Fruit fly (Drosophila melanogaster) whole organism, adult: ENCODE results near the gene CG4465.

Experiments used
- CG11617 ChIP-seq: fragments of 200-800 bp; sonication (Bioruptor generic); optimal IDR thresholded peaks from 2 replicates; lab custom pipeline; 2017; ENCODE audit warnings: mild to moderate bottlenecking, missing biosample characterization, missing genetic modification reagents, missing genetic modification characterization
- CG12768 ChIP-seq: fragments of 200-800 bp; sonication (Bioruptor generic); optimal IDR thresholded peaks from 2 replicates; lab custom pipeline; 2017; ENCODE audit warnings: missing biosample characterization, missing genetic modification characterization, mild to moderate bottlenecking, moderate library complexity, missing genetic modification reagents
- CG14711 ChIP-seq: fragments of 200-800 bp; sonication (Bioruptor generic); optimal IDR thresholded peaks from 2 replicates; lab custom pipeline; 2018; ENCODE audit warnings: missing biosample characterization, mild to moderate bottlenecking, missing genetic modification characterization, moderate library complexity
- CG1620 ChIP-seq: fragments of 200-800 bp; sonication (Bioruptor generic); optimal IDR thresholded peaks from 2 replicates; lab custom pipeline; 2016; ENCODE audit warnings: missing biosample characterization, missing genetic modification characterization
- CG33017 ChIP-seq: fragments of 200-800 bp; sonication (Bioruptor generic); optimal IDR thresholded peaks from 2 replicates; lab custom pipeline; 2018; ENCODE audit warnings: missing biosample characterization, mild to moderate bottlenecking, missing genetic modification characterization, moderate library complexity
- CG5204 ChIP-seq: fragments of 200-800 bp; sonication (Bioruptor generic); optimal IDR thresholded peaks from 2 replicates; lab custom pipeline; 2016; ENCODE audit warnings: missing biosample characterization, missing genetic modification characterization
- CG7045 ChIP-seq: fragments of 200-800 bp; sonication (Bioruptor generic); optimal IDR thresholded peaks from 2 replicates; lab custom pipeline; 2017; ENCODE audit warnings: missing biosample characterization, mild to moderate bottlenecking, missing genetic modification characterization
- CG7101 ChIP-seq: fragments of 200-800 bp; sonication (Bioruptor generic); optimal IDR thresholded peaks from 2 replicates; lab custom pipeline; 2018; ENCODE audit warnings: missing biosample characterization, mild to moderate bottlenecking, missing genetic modification characterization, moderate library complexity
- Clk ChIP-seq: fragments of 200-800 bp; sonication (Bioruptor generic); optimal IDR thresholded peaks from 2 replicates; lab custom pipeline; 2017; ENCODE audit warnings: missing biosample characterization, missing genetic modification characterization
- Crg-1 ChIP-seq: fragments of 200-800 bp; sonication (Bioruptor generic); optimal IDR thresholded peaks from 2 replicates; lab custom pipeline; 2016; ENCODE audit warnings: missing biosample characterization, missing genetic modification characterization
- Hr96 ChIP-seq: fragments of 200-800 bp; sonication (Bioruptor generic); optimal IDR thresholded peaks from 2 replicates; lab custom pipeline; 2016; ENCODE audit warnings: missing biosample characterization, missing genetic modification characterization
- Mnt ChIP-seq: fragments of 200-800 bp; sonication (Bioruptor generic); optimal IDR thresholded peaks from 2 replicates; lab custom pipeline; 2016; ENCODE audit warnings: missing biosample characterization, mild to moderate bottlenecking, missing genetic modification characterization
- bab1 ChIP-seq: fragments of 200-800 bp; sonication (Bioruptor generic); optimal IDR thresholded peaks from 3 replicates; lab custom pipeline; 2019; ENCODE audit warnings: missing biosample characterization, mild to moderate bottlenecking, missing genetic modification characterization, moderate library complexity
- cic ChIP-seq: fragments of 200-800 bp; sonication (Bioruptor generic); optimal IDR thresholded peaks from 2 replicates; lab custom pipeline; 2017; ENCODE audit warnings: missing biosample characterization, mild to moderate bottlenecking, missing genetic modification characterization, moderate library complexity
- cnc ChIP-seq, 2 experiments: fragments of >200 bp; optimal IDR thresholded peaks; 2 replicates each; lab custom pipeline; 2017
- kay ChIP-seq: fragments of 200-800 bp; sonication (Bioruptor generic); peaks from one replicate; lab custom pipeline; 2016; ENCODE audit warnings: missing biosample characterization, missing genetic modification characterization, borderline replicate concordance
- ovo ChIP-seq: fragments of 200-800 bp; sonication (Bioruptor generic); optimal IDR thresholded peaks from 2 replicates; lab custom pipeline; 2016; ENCODE audit warnings: missing biosample characterization, missing genetic modification characterization
- pad ChIP-seq: fragments of 200-800 bp; sonication (Bioruptor generic); optimal IDR thresholded peaks from 3 replicates; lab custom pipeline; 2017; ENCODE audit warnings: missing biosample characterization, missing genetic modification characterization, mild to moderate bottlenecking, moderate library complexity, missing genetic modification reagents
- tj ChIP-seq: fragments of 200-800 bp; sonication (Bioruptor generic); optimal IDR thresholded peaks from 3 replicates; lab custom pipeline; 2017; ENCODE audit warnings: missing biosample characterization, mild to moderate bottlenecking, missing genetic modification characterization, moderate library complexity
- toe ChIP-seq: fragments of 200-800 bp; sonication (Bioruptor generic); optimal IDR thresholded peaks from 2 replicates; lab custom pipeline; 2016; ENCODE audit warnings: missing biosample characterization, missing genetic modification characterization

Gene CG4465

DNA sequence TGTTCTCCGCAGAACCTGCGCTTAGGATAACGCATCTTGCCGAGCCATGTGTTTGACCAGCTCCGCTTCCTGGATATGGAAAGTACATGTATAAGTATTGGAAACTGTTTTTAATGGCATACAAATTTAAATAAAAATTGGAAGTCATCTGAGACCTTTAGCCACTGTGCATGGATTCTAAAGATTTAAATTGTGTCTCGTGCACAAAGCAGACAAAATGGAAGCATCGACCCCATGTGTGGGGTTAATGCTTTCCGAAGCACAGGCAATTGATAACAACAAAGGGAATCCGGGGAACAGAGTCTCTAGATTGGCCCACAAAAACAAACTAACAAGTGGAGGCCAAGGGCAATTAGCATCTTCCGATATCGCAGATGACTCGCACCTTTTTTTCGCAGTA is 15.9 kb downstream of the CG4465 start:
- TF ChIP-seq CG5204 (no peak), Clk (GFP tag; lab: Kevin White, UChicago) (no peak), CG33017 (tag; lab: Kevin White, UChicago) (no peak), CG14711 (no peak), CG7101 (tag; lab: Kevin White, UChicago) (no peak), toe (no peak), CG12768 (GFP tag; lab: Kevin White, UChicago) (no peak), CG7045 (GFP tag; lab: Kevin White, UChicago) (no peak), pad (GFP tag; lab: Kevin White, UChicago) (no peak), cnc (optimal IDR thresholded peaks at IDR 0.05; lab: Kevin White, UChicago) (no peak), bab1 (no peak)

DNA sequence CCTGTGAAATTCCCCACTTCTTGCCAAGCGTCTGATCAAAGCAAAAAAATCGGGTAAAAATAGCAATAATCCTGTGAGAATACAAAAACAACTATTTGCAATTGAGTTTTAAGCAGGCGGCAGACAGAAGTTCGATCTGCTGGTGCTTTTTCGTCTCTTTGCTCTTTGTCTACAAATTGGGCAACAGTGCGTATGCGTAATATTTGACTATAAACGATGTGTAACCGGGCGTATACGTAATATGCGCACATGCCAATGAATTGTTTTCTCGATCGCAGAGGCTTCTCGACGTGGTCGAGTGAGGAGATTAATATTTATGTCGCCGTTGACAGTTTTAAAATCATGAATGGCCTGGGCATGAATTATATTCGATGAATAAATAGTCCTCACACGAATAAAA is 22.3 kb downstream of the CG4465 start:
- TF ChIP-seq ovo (GFP tag; lab: Kevin White, UChicago) (no peak), cic (GFP tag; lab: Kevin White, UChicago) (no peak), CG12768 (GFP tag; lab: Kevin White, UChicago) (no peak), toe (no peak)

DNA sequence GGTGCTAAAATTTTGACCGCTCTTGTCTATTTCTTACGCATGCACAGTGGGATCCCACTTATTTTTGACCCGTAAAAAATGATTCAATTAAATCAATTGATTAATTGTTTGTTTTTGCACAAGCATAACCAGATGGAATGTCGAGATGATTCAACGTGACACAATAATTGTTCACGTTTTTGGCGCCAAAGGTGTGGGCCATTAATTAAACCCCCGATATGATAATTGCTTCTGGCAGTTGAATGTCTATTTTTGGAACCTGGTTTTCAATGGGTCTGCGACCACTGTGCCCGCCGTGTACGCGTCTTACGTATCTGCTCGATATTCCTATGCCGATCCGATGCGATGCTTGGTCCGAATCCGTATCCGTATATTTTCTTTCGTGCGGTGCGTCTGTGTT is 25.6 kb downstream of the CG4465 start:
- TF ChIP-seq CG7101 (tag; lab: Kevin White, UChicago) (peak; percentile 14), toe (peak; percentile 35), pad (GFP tag; lab: Kevin White, UChicago) (no peak), cic (GFP tag; lab: Kevin White, UChicago) (no peak), CG33017 (tag; lab: Kevin White, UChicago) (no peak), Clk (GFP tag; lab: Kevin White, UChicago) (no peak), kay (no peak), CG5204 (no peak), Mnt (GFP tag; lab: Kevin White, UChicago) (no peak), CG14711 (peak; percentile 15), Hr96 (peak; percentile 35), CG7045 (GFP tag; lab: Kevin White, UChicago) (peak; percentile 28), tj (GFP tag; lab: Kevin White, UChicago) (no peak), CG12768 (GFP tag; lab: Kevin White, UChicago) (peak; percentile 15), CG1620 (GFP tag; lab: Kevin White, UChicago) (no peak), Crg-1 (GFP tag; lab: Kevin White, UChicago) (no peak), ovo (GFP tag; lab: Kevin White, UChicago) (no peak)

DNA sequence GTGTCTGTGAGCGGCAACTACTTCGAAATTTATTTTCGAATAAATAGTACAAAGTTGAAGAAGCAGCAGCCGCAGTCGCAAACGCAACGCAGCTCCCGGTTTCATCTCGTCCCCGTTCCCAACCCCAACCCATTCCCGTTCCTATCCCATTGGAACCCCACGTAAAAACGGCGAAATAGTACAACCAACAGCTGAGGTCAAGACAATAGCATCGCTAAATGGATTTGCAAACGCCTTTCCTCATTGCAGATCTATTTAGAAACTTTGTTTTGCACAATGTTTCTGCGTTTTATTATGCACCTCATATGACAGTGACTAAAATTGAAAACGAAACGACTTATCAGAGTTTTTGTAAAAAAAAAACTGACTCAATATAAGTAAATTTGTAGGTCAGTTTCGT is 26.3 kb downstream of the CG4465 start:
- TF ChIP-seq cic (GFP tag; lab: Kevin White, UChicago) (no peak), CG12768 (GFP tag; lab: Kevin White, UChicago) (peak; percentile 12), bab1 (no peak), Hr96 (no peak), CG1620 (GFP tag; lab: Kevin White, UChicago) (no peak), tj (GFP tag; lab: Kevin White, UChicago) (no peak)

DNA sequence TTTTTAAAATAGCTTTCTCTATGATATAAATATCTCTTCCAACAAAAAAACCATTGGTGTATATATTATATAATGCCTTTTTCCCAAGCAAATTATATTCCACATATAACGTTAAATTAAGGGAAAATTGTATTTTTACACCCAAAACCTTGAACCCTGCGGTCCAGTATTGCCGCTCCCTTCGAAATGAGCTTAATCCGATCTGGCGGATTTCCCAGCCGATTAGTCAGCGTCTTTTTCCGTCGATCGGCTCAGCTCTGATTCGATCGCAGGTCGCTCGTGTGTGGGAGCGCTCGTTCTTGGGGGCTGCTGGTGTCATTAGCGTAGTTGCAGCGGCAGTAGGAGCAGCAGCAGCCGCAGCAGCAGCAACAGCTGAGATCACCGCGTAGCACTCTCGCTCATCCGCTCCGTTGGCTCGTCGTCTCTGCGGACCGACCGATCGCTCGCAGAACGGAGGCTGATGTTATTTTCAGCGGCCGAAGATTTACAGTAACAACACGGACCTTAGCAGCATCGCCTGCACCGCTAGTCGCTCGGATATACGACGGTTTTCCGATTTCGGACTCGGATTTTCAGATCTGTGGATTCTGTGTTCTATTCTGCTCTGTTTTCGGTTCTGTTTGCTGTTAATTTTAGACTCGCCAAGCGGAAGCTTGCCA is 27.2 kb downstream of the CG4465 start, which contains the start of gene CG4733:
CG4733 (plus strand) TSS at position 350 of the 659 bp plus-strand sequence.
- TF ChIP-seq Mnt (GFP tag; lab: Kevin White, UChicago) (no peak), CG5204 (peak; percentile 55), Hr96 (no peak), toe (peak; percentile 20), tj (GFP tag; lab: Kevin White, UChicago) (peak; percentile 7), Crg-1 (GFP tag; lab: Kevin White, UChicago) (no peak), kay (no peak), ovo (GFP tag; lab: Kevin White, UChicago) (peak; percentile 33), CG12768 (GFP tag; lab: Kevin White, UChicago) (no peak), CG14711 (no peak), CG33017 (tag; lab: Kevin White, UChicago) (no peak), pad (GFP tag; lab: Kevin White, UChicago) (peak; percentile 2), CG1620 (GFP tag; lab: Kevin White, UChicago) (no peak), bab1 (no peak), CG7101 (tag; lab: Kevin White, UChicago) (peak; percentile 30), CG11617 (no peak), CG7045 (GFP tag; lab: Kevin White, UChicago) (no peak), cic (GFP tag; lab: Kevin White, UChicago) (no peak), Clk (GFP tag; lab: Kevin White, UChicago) (no peak), cnc (optimal IDR thresholded peaks at IDR 0.05; lab: Kevin White, UChicago) (no peak)

DNA sequence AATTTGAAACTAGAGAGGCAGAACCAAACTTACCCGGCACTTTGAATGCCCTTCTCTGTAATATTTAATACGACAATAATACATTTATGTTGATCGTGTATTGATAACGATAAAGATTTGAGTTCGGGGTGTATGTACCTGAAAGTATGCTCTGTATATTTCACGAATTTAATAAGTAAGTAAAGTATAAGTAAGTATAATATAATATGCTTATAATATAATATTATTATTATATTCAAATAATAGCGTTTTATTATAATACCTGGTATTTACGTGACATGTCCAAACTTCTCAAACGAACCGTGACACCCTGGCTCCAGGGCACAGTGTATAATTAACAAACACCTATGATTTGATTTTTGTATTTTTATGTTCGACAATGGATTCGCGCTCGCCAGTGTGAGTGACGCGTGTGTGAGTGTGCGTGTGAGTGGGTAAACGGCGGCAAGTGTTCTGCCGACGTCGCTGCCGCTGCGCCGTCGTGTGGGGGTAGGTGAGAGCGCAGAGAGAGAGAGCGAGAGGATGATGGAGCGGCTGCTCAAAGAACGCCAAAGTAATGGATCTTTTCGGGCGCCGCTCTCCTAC is 27.9 kb downstream of the CG4465 start:
- TF ChIP-seq pad (GFP tag; lab: Kevin White, UChicago): no peak
- TF ChIP-seq CG7101 (tag; lab: Kevin White, UChicago): peak; percentile 8
- TF ChIP-seq CG33017 (tag; lab: Kevin White, UChicago): peak; percentile 15
- TF ChIP-seq Mnt (GFP tag; lab: Kevin White, UChicago): no peak
- peak; percentile 12 for TF ChIP-seq CG12768 (GFP tag; lab: Kevin White, UChicago)
- no peak for TF ChIP-seq toe
- TF ChIP-seq CG11617: no peak
- TF ChIP-seq CG14711: peak; percentile 52
- TF ChIP-seq kay: no peak
- TF ChIP-seq Clk (GFP tag; lab: Kevin White, UChicago): no peak
